Worm (Caenorhabditis elegans) whole organism, early embryonic: ENCODE measurements around the gene sago-1.

Experiments
- ceh-13 ChIP-seq: fragments of 200-800 bp; sonication (Bioruptor generic); optimal IDR thresholded peaks from 2 replicates; lab custom pipeline; 2018; ENCODE audit warnings: mild to moderate bottlenecking, missing genetic modification characterization, missing compliant biosample characterization
- ceh-36 ChIP-seq: sonication (generic microtip); optimal IDR thresholded peaks from 2 replicates; lab custom pipeline; 2016; ENCODE audit warnings: missing genetic modification characterization, inconsistent platforms, missing compliant biosample characterization
- hmbx-1 ChIP-seq: sonication (generic microtip); optimal IDR thresholded peaks from 2 replicates; lab custom pipeline; 2016; ENCODE audit warnings: mild to moderate bottlenecking, missing genetic modification characterization, missing compliant biosample characterization

ce11 chrV:6276205-6276604, 27.4 kb upstream of the sago-1 start, which contains the start of gene F31F7.1:
- TF ChIP-seq ceh-36 (tag; lab: Kevin White, UChicago): no peak
- TF ChIP-seq hmbx-1: no peak
- no peak for TF ChIP-seq ceh-13
